Fruit fly (Drosophila melanogaster) whole organism, wandering third instar larva: ENCODE measurements around the gene CG5078.

Source experiments
- Abd-B ChIP-seq: fragments of >200 bp; optimal IDR thresholded peaks from 2 replicates; lab custom pipeline; 2017; ENCODE audit warnings: missing biosample characterization, missing genetic modification characterization
- CG32264 ChIP-seq: fragments of 200-800 bp; sonication (Bioruptor generic); optimal IDR thresholded peaks from 2 replicates; lab custom pipeline; 2016; ENCODE audit warnings: missing biosample characterization, missing genetic modification characterization
- CrebA ChIP-seq: fragments of 200-800 bp; sonication (Bioruptor generic); optimal IDR thresholded peaks from 2 replicates; lab custom pipeline; 2016; ENCODE audit warnings: missing biosample characterization, mild to moderate bottlenecking, missing genetic modification characterization, borderline replicate concordance
- Dfd ChIP-seq: fragments of >200 bp; optimal IDR thresholded peaks from 2 replicates; lab custom pipeline; 2017; ENCODE audit warnings: missing biosample characterization, missing genetic modification characterization
- Dif ChIP-seq: fragments of 200-275, 200-300 bp; sonication (Bioruptor generic); optimal IDR thresholded peaks from 2 replicates; lab custom pipeline; 2018; ENCODE audit warnings: missing biosample characterization, missing genetic modification characterization; ENCODE audit not compliant: partially characterized antibody
- GATAd ChIP-seq: sonication (Bioruptor generic); optimal IDR thresholded peaks from 2 replicates; lab custom pipeline; 2016; ENCODE audit warnings: missing biosample characterization, missing genetic modification characterization
- Hnf4 ChIP-seq: fragments of 200-800 bp; sonication (Bioruptor generic); optimal IDR thresholded peaks from 2 replicates; lab custom pipeline; 2016; ENCODE audit warnings: missing biosample characterization, mild to moderate bottlenecking, missing genetic modification characterization
- Hr78 ChIP-seq: fragments of >200 bp; optimal IDR thresholded peaks from 2 replicates; lab custom pipeline; 2017; ENCODE audit warnings: missing biosample characterization, missing genetic modification characterization
- Hr83 ChIP-seq: fragments of 200-300 bp; sonication (Bioruptor generic); optimal IDR thresholded peaks from 2 replicates; lab custom pipeline; 2016; ENCODE audit warnings: missing biosample characterization, mild to moderate bottlenecking, missing genetic modification characterization, moderate library complexity; ENCODE audit not compliant: poor library complexity, severe bottlenecking
- Jra ChIP-seq: sonication (Bioruptor generic); optimal IDR thresholded peaks from 2 replicates; lab custom pipeline; 2016; ENCODE audit warnings: missing biosample characterization, missing genetic modification characterization
- Mio ChIP-seq: sonication (Bioruptor generic); optimal IDR thresholded peaks from 2 replicates; lab custom pipeline; 2016; ENCODE audit warnings: missing biosample characterization, missing genetic modification characterization
- Myc ChIP-seq: fragments of >200 bp; optimal IDR thresholded peaks from 2 replicates; lab custom pipeline; 2017
- N ChIP-seq: fragments of >200 bp; optimal IDR thresholded peaks from 2 replicates; lab custom pipeline; 2018; ENCODE audit warnings: missing biosample characterization, missing external identifiers, missing genetic modification characterization
- OdsH ChIP-seq: fragments of 200-800 bp; sonication (Bioruptor generic); optimal IDR thresholded peaks from 2 replicates; lab custom pipeline; 2016; ENCODE audit warnings: missing biosample characterization, mild to moderate bottlenecking, missing genetic modification characterization
- Rel ChIP-seq, 2 experiments: fragments of 200-800 bp; sonication (Bioruptor generic) in 1 of 2; optimal IDR thresholded peaks; 2 replicates in 1 of 2; 3 replicates in 1 of 2; lab custom pipeline; 2016 to 2019; ENCODE audit warnings: mild to moderate bottlenecking in 2 of 2, missing biosample characterization in 2 of 2, missing genetic modification characterization in 2 of 2, moderate library complexity in 1 of 2
- Sp1 ChIP-seq: fragments of 200-800 bp; sonication (Bioruptor generic); optimal IDR thresholded peaks from 3 replicates; lab custom pipeline; 2019; ENCODE audit warnings: missing biosample characterization, mild to moderate bottlenecking, missing genetic modification characterization, moderate library complexity
- Vsx2 ChIP-seq: fragments of 200-300, 225-300 bp; sonication (Bioruptor generic); optimal IDR thresholded peaks from 2 replicates; lab custom pipeline; 2018; ENCODE audit warnings: missing biosample characterization, missing genetic modification characterization; ENCODE audit not compliant: partially characterized antibody
- br ChIP-seq: fragments of 200-800 bp; sonication (Bioruptor generic); optimal IDR thresholded peaks from 2 replicates; lab custom pipeline; 2016; ENCODE audit warnings: missing biosample characterization, missing genetic modification characterization
- brk ChIP-seq: fragments of 200-800 bp; sonication (Bioruptor generic); optimal IDR thresholded peaks from 2 replicates; lab custom pipeline; 2016; ENCODE audit warnings: missing biosample characterization, mild to moderate bottlenecking, missing genetic modification characterization
- dsf ChIP-seq: sonication (Bioruptor generic); optimal IDR thresholded peaks from 2 replicates; lab custom pipeline; 2016; ENCODE audit warnings: missing biosample characterization, missing genetic modification characterization, borderline replicate concordance
- ey ChIP-seq: fragments of 200-800 bp; sonication (Bioruptor generic); optimal IDR thresholded peaks from 2 replicates; lab custom pipeline; 2016; ENCODE audit warnings: missing biosample characterization, missing genetic modification characterization
- foxo ChIP-seq, 2 experiments: fragments of 200-800 bp; sonication (Bioruptor generic); optimal IDR thresholded peaks; 2 replicates in 1 of 2; 3 replicates in 1 of 2; lab custom pipeline; 2016 to 2017; ENCODE audit warnings: missing biosample characterization in 2 of 2, missing genetic modification characterization in 2 of 2
- fru ChIP-seq: fragments of 200-800 bp; sonication (Bioruptor generic); optimal IDR thresholded peaks from 3 replicates; lab custom pipeline; 2016; ENCODE audit warnings: missing biosample characterization, mild to moderate bottlenecking, missing genetic modification characterization
- h ChIP-seq: fragments of 200-800 bp; sonication (Bioruptor generic); optimal IDR thresholded peaks from 3 replicates; lab custom pipeline; 2016; ENCODE audit warnings: missing biosample characterization, mild to moderate bottlenecking, missing genetic modification characterization
- jim ChIP-seq: fragments of 175-275, 200-325 bp; sonication (Bioruptor generic); optimal IDR thresholded peaks from 2 replicates; lab custom pipeline; 2016; ENCODE audit warnings: missing biosample characterization, mild to moderate bottlenecking, missing genetic modification characterization
- lola ChIP-seq: fragments of >200 bp; optimal IDR thresholded peaks from 2 replicates; lab custom pipeline; 2017; ENCODE audit warnings: missing biosample characterization, missing genetic modification characterization
- rgr ChIP-seq: fragments of 200-800 bp; sonication (Bioruptor generic); optimal IDR thresholded peaks from 3 replicates; lab custom pipeline; 2016; ENCODE audit warnings: missing biosample characterization, mild to moderate bottlenecking, missing genetic modification characterization
- sage ChIP-seq: fragments of 200-800 bp; sonication (Bioruptor generic); optimal IDR thresholded peaks from 2 replicates; lab custom pipeline; 2016; ENCODE audit warnings: missing biosample characterization, mild to moderate bottlenecking, missing genetic modification characterization
- sv ChIP-seq: fragments of 200-800 bp; sonication (Bioruptor generic); optimal IDR thresholded peaks from 3 replicates; lab custom pipeline; 2016; ENCODE audit warnings: missing biosample characterization, missing genetic modification characterization
- tai ChIP-seq: sonication (Bioruptor generic); optimal IDR thresholded peaks from 2 replicates; lab custom pipeline; 2016; ENCODE audit warnings: missing biosample characterization, missing genetic modification characterization
- usp ChIP-seq: fragments of >200 bp; optimal IDR thresholded peaks from 2 replicates; lab custom pipeline; 2017; ENCODE audit warnings: missing biosample characterization, missing genetic modification characterization
- woc ChIP-seq: sonication (Bioruptor generic); optimal IDR thresholded peaks from 2 replicates; lab custom pipeline; 2016; ENCODE audit warnings: missing biosample characterization, mild to moderate bottlenecking, missing genetic modification characterization

CG5078 gene

DNA sequence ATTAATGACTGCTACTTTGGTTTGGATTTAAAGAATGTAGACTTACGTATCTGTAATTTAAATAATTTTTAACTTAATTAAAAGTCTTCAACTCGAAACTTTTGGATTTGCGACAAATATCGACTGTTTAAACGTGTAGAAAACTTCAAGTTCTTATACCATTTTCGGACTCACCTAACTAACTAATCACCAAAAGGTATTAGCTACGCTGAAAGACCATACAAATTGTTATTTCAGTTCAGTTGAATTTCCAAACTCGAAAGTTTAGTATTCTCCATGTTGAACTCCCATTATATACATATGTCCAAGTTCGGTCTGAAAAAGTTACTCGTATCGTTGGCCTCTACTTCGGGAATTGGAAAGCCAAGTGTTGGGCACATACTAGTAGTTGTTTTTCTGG is at the start of gene CG5078:
Gene CG5078, plus strand, starts transcription at position 301 of the 400 bp plus-strand sequence.
- TF ChIP-seq Dif (no peak), Vsx2 (GFP tag; lab: Kevin White, UChicago) (no peak), Jra (GFP tag; lab: Kevin White, UChicago) (no peak), sage (GFP tag; lab: Kevin White, UChicago) (no peak), Myc (lab: Kevin White, UChicago) (no peak), fru (GFP tag; lab: Kevin White, UChicago) (no peak), lola (no peak)

DNA sequence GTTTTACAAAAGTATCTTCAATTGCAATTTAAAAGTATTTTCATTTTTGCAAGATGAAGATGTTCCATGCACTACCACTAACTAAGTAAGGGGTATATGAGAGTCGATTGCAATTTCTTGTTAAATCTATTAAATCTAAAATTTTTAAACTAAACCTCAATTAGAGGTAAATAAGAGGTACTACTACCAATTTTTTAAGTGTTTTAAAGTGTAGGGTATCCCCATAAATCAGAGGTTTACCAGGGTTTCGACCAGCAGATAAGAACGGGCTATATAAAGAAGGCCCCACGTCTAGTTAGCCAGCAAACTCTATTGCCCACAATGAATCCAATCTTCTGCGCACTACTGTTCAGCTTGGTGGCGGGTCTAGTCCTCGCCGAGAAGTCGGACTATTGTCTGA is 45.4 kb upstream of the CG5078 start, which contains the start of gene mag:
Gene mag, plus strand, starts transcription at position 301 of the 400 bp plus-strand sequence.
- TF ChIP-seq Mio (GFP tag; lab: Kevin White, UChicago), result no peak
- no peak for TF ChIP-seq sv (GFP tag; lab: Kevin White, UChicago)
- TF ChIP-seq h (GFP tag; lab: Kevin White, UChicago), result no peak
- no peak for TF ChIP-seq jim (GFP tag; lab: Kevin White, UChicago)
- TF ChIP-seq Hr83 (GFP tag; lab: Kevin White, UChicago), result no peak
- TF ChIP-seq CG32264 (GFP tag; lab: Kevin White, UChicago), result no peak
- no peak for TF ChIP-seq OdsH (GFP tag; lab: Kevin White, UChicago)
- no peak for TF ChIP-seq rgr
- no peak for TF ChIP-seq Hnf4 (GFP tag; lab: Kevin White, UChicago)
- TF ChIP-seq Jra (GFP tag; lab: Kevin White, UChicago), result no peak
- TF ChIP-seq lola, result no peak
- TF ChIP-seq dsf, result no peak
- TF ChIP-seq Sp1 (GFP tag; lab: Kevin White, UChicago), result no peak
- TF ChIP-seq Vsx2 (GFP tag; lab: Kevin White, UChicago), result no peak
- TF ChIP-seq Dif, result no peak
- no peak for TF ChIP-seq ey (GFP tag; lab: Kevin White, UChicago)

DNA sequence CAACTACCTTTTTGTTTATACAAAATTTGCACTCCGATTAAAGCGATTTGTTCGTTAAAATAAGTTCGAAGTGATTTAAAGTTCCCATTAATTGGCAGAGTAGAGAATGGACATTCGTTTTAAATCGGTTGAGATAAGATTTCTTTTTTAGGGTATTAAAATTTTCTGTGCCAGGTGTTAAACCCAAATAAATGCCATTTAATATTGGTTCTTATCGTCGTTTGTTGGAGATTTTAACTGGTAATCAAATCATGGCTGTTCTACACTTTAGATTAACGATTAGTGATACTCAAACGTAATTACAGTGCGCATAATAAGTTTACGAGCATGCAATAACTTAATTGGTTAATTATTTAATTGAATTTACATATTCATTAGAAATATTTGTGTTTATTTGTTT is 43.4 kb upstream of the CG5078 start:
- TF ChIP-seq Hnf4 (GFP tag; lab: Kevin White, UChicago) (no peak), Dif (no peak), Rel (GFP tag; optimal IDR thresholded peaks at IDR 0.05; lab: Kevin White, UChicago) (no peak), Rel (tag; optimal IDR thresholded peaks at IDR 0.05; lab: Kevin White, UChicago) (no peak), lola (no peak), tai (GFP tag; lab: Kevin White, UChicago) (no peak), GATAd (GFP tag; lab: Kevin White, UChicago) (no peak), foxo (GFP tag; optimal IDR thresholded peaks at IDR 0.05; lab: Kevin White, UChicago) (no peak), h (GFP tag; lab: Kevin White, UChicago) (no peak), CG32264 (GFP tag; lab: Kevin White, UChicago) (no peak), Hr78 (GFP tag; lab: Kevin White, UChicago) (no peak), Myc (lab: Kevin White, UChicago) (no peak), fru (GFP tag; lab: Kevin White, UChicago) (no peak), Mio (GFP tag; lab: Kevin White, UChicago) (no peak), N (GFP tag; lab: Kevin White, UChicago) (no peak)

DNA sequence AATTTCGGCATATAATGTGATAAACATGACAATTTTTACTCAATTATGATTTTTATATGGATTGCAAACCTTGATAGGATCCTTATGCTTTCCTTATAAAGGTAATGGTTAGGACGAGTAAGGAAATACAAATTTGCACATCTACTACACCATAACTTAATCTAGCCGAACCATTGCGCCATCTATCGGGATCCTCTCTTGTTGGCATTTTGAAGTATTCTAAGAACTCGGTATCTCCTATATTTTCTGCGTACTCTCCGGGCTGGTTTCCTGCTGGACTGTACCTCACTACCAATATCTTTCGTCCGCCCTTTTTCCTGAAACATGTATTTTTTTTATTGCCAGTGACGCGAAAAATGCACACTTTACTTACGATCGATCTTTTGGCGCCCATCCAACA is 41.2 kb upstream of the CG5078 start, which contains the start of gene atk:
Gene atk, minus strand, starts transcription at position 186 of the 400 bp plus-strand sequence.
- no peak for TF ChIP-seq Abd-B (GFP tag; lab: Kevin White, UChicago)
- no peak for TF ChIP-seq usp (GFP tag; lab: Kevin White, UChicago)
- no peak for TF ChIP-seq sage (GFP tag; lab: Kevin White, UChicago)
- no peak for TF ChIP-seq brk (GFP tag; lab: Kevin White, UChicago)
- TF ChIP-seq N (GFP tag; lab: Kevin White, UChicago), result no peak
- TF ChIP-seq fru (GFP tag; lab: Kevin White, UChicago), result no peak
- no peak for TF ChIP-seq woc
- TF ChIP-seq rgr, result no peak
- no peak for TF ChIP-seq Hr78 (GFP tag; lab: Kevin White, UChicago)
- no peak for TF ChIP-seq GATAd (GFP tag; lab: Kevin White, UChicago)

DNA sequence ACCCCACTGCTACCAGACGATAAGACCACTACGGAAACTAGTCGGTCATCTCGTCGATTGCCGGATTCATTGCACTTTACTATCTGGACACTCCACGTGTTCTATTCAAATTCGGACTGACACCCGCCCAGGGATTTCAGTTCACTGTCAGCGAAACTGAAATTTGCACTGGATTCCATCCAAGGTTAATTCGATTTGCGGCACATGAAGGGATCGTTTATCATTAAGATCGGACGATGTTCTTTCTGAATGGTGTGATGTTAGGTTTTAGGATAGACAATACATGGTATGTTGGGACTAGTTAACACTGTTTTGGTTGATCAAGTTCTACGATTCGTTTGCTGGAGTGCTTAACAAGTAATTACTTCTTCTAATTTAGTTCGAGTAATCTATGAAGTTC is 39.9 kb upstream of the CG5078 start, which contains the start of gene CG42764:
Gene CG42764, minus strand, starts transcription at position 101 of the 400 bp plus-strand sequence.
- TF ChIP-seq Myc (lab: Kevin White, UChicago) (no peak), sage (GFP tag; lab: Kevin White, UChicago) (no peak), Rel (GFP tag; optimal IDR thresholded peaks at IDR 0.05; lab: Kevin White, UChicago) (no peak), Rel (tag; optimal IDR thresholded peaks at IDR 0.05; lab: Kevin White, UChicago) (no peak), sv (GFP tag; lab: Kevin White, UChicago) (no peak), Vsx2 (GFP tag; lab: Kevin White, UChicago) (no peak), Dif (no peak), br (GFP tag; lab: Kevin White, UChicago) (no peak), lola (no peak), rgr (no peak), Abd-B (GFP tag; lab: Kevin White, UChicago) (no peak), Dfd (GFP tag; lab: Kevin White, UChicago) (no peak), GATAd (GFP tag; lab: Kevin White, UChicago) (no peak), OdsH (GFP tag; lab: Kevin White, UChicago) (no peak), ey (GFP tag; lab: Kevin White, UChicago) (no peak), CrebA (GFP tag; lab: Kevin White, UChicago) (no peak), woc (no peak), Sp1 (GFP tag; lab: Kevin White, UChicago) (no peak)
